Worm (Caenorhabditis elegans) whole organism, late embryonic: Measurements from ENCODE around the gene unc-98.

ENCODE experiments used
- C08G9.2 ChIP-seq: sonication (generic microtip); optimal IDR thresholded peaks from 2 replicates; lab custom pipeline; 2016; ENCODE audit warnings: mild to moderate bottlenecking, missing genetic modification characterization, moderate library complexity, missing compliant biosample characterization
- K02D7.2 ChIP-seq: sonication (generic microtip); optimal IDR thresholded peaks from 2 replicates; lab custom pipeline; 2017; ENCODE audit warnings: mild to moderate bottlenecking, missing genetic modification characterization, missing compliant biosample characterization
- K09A11.1 ChIP-seq: sonication (generic microtip); optimal IDR thresholded peaks from 2 replicates; lab custom pipeline; 2017; ENCODE audit warnings: antibody characterized with exemption, mild to moderate bottlenecking, missing genetic modification characterization, missing compliant biosample characterization; ENCODE audit not compliant: insufficient read depth
- T23F11.4 ChIP-seq: fragments of 200-800 bp; sonication (Bioruptor generic); optimal IDR thresholded peaks from 2 replicates; lab custom pipeline; 2018; ENCODE audit warnings: mild to moderate bottlenecking, missing genetic modification characterization, missing compliant biosample characterization
- ceh-14 ChIP-seq: sonication (generic microtip); optimal IDR thresholded peaks from 2 replicates; lab custom pipeline; 2016; ENCODE audit warnings: missing genotype, missing genetic modification characterization, missing compliant biosample characterization
- ceh-18 ChIP-seq: sonication (generic microtip); optimal IDR thresholded peaks from 2 replicates; lab custom pipeline; 2016; ENCODE audit warnings: missing genetic modification characterization, missing compliant biosample characterization
- ceh-2 ChIP-seq: sonication (generic microtip); optimal IDR thresholded peaks from 2 replicates; lab custom pipeline; 2016; ENCODE audit warnings: missing genotype, missing genetic modification characterization, missing compliant biosample characterization
- ceh-30 ChIP-seq: fragments of 150-350 bp; optimal IDR thresholded peaks from 2 replicates; lab custom pipeline; 2014; ENCODE audit warnings: missing biosample characterization, missing genetic modification characterization
- ceh-31 ChIP-seq: sonication (generic microtip); optimal IDR thresholded peaks from 2 replicates; lab custom pipeline; 2016; ENCODE audit warnings: missing genetic modification characterization, missing compliant biosample characterization
- ceh-34 ChIP-seq: sonication (generic microtip); optimal IDR thresholded peaks from 2 replicates; lab custom pipeline; 2016; ENCODE audit warnings: mild to moderate bottlenecking, missing genetic modification characterization, missing compliant biosample characterization
- ceh-6 ChIP-seq: fragments of 200-800 bp; sonication (Bioruptor generic); optimal IDR thresholded peaks from 2 replicates; lab custom pipeline; 2018; ENCODE audit warnings: mild to moderate bottlenecking, missing genetic modification characterization, missing compliant biosample characterization
- che-1 ChIP-seq: sonication (generic microtip); optimal IDR thresholded peaks from 2 replicates; lab custom pipeline; 2016; ENCODE audit warnings: mild to moderate bottlenecking, missing genetic modification characterization, missing compliant biosample characterization
- dmd-4 ChIP-seq: sonication (generic microtip); optimal IDR thresholded peaks from 2 replicates; lab custom pipeline; 2016; ENCODE audit warnings: borderline replicate concordance, missing genetic modification characterization, missing compliant biosample characterization
- dve-1 ChIP-seq: sonication (generic microtip); optimal IDR thresholded peaks from 2 replicates; lab custom pipeline; 2017; ENCODE audit warnings: antibody characterized with exemption, mild to moderate bottlenecking, missing genetic modification characterization, missing compliant biosample characterization
- elt-4 ChIP-seq: sonication (generic microtip); optimal IDR thresholded peaks from 2 replicates; lab custom pipeline; 2016; ENCODE audit warnings: missing genetic modification characterization, missing compliant biosample characterization
- eyg-1 ChIP-seq: sonication (generic microtip); optimal IDR thresholded peaks from 2 replicates; lab custom pipeline; 2016; ENCODE audit warnings: missing genotype, missing genetic modification characterization, missing compliant biosample characterization
- fkh-10 ChIP-seq: fragments of 150-350 bp; optimal IDR thresholded peaks from 2 replicates; lab custom pipeline; 2014; ENCODE audit warnings: missing biosample characterization, missing genetic modification reagents, missing genetic modification characterization
- gmeb-2 ChIP-seq: sonication (generic microtip); optimal IDR thresholded peaks from 2 replicates; lab custom pipeline; 2016; ENCODE audit warnings: missing genetic modification characterization, inconsistent platforms, missing compliant biosample characterization
- hlh-30 ChIP-seq: sonication (generic microtip); optimal IDR thresholded peaks from 2 replicates; lab custom pipeline; 2017; ENCODE audit warnings: antibody characterized with exemption, missing genetic modification characterization, missing compliant biosample characterization; ENCODE audit not compliant: insufficient read depth
- lin-11 ChIP-seq: fragments of 200-800 bp; sonication (Bioruptor generic); optimal IDR thresholded peaks from 2 replicates; lab custom pipeline; 2018; ENCODE audit warnings: mild to moderate bottlenecking, missing genetic modification characterization, missing compliant biosample characterization
- nfya-1 ChIP-seq: sonication (generic microtip); optimal IDR thresholded peaks from 2 replicates; lab custom pipeline; 2017; ENCODE audit warnings: missing genetic modification characterization, mild to moderate bottlenecking, missing compliant biosample characterization, antibody characterized with exemption, moderate library complexity
- nhr-232 ChIP-seq: sonication (generic microtip); optimal IDR thresholded peaks from 2 replicates; lab custom pipeline; 2016; ENCODE audit warnings: missing genetic modification characterization, missing compliant biosample characterization
- npax-4 ChIP-seq: sonication (generic microtip); optimal IDR thresholded peaks from 2 replicates; lab custom pipeline; 2016; ENCODE audit warnings: missing genetic modification characterization, missing compliant biosample characterization
- pag-3 ChIP-seq: sonication (generic microtip); optimal IDR thresholded peaks from 2 replicates; lab custom pipeline; 2016; ENCODE audit warnings: missing compliant biosample characterization, missing genetic modification characterization, borderline replicate concordance
- pax-1 ChIP-seq: fragments of 150-350 bp; optimal IDR thresholded peaks from 2 replicates; lab custom pipeline; 2014; ENCODE audit warnings: missing biosample characterization, missing genetic modification characterization
- pha-2 ChIP-seq: sonication (generic microtip); optimal IDR thresholded peaks from 2 replicates; lab custom pipeline; 2017; ENCODE audit warnings: mild to moderate bottlenecking, missing genetic modification characterization, missing compliant biosample characterization
- pha-4 ChIP-seq: fragments of 150-350 bp; optimal IDR thresholded peaks from 2 replicates; lab custom pipeline; 2018; ENCODE audit warnings: missing biosample characterization, missing genetic modification reagents, missing genetic modification characterization
- pqm-1 ChIP-seq: sonication (generic microtip); optimal IDR thresholded peaks from 2 replicates; lab custom pipeline; 2016; ENCODE audit warnings: missing genetic modification characterization, missing compliant biosample characterization
- pros-1 ChIP-seq: fragments of 150-350 bp; optimal IDR thresholded peaks from 2 replicates; lab custom pipeline; 2014; ENCODE audit warnings: missing biosample characterization, missing genetic modification reagents, missing genetic modification characterization
- sox-2 ChIP-seq: fragments of 200-800 bp; sonication (Bioruptor generic); IDR thresholded peaks from 2 replicates; pipeline ENCODE4 v1.3.6; 2022; ENCODE audit warnings: missing genetic modification reagents, missing genetic modification characterization, missing compliant biosample characterization
- syd-9 ChIP-seq: sonication (generic microtip); optimal IDR thresholded peaks from 2 replicates; lab custom pipeline; 2016; ENCODE audit warnings: mild to moderate bottlenecking, missing genetic modification characterization, moderate library complexity, missing compliant biosample characterization
- ttx-3 ChIP-seq: sonication (generic microtip); optimal IDR thresholded peaks from 2 replicates; lab custom pipeline; 2016; ENCODE audit warnings: missing genetic modification reagents, missing genetic modification characterization, missing compliant biosample characterization
- unc-42 ChIP-seq: sonication (generic microtip); optimal IDR thresholded peaks from 2 replicates; lab custom pipeline; 2016; ENCODE audit warnings: missing genotype, missing genetic modification characterization, missing compliant biosample characterization
- unc-86 ChIP-seq: sonication (generic microtip); optimal IDR thresholded peaks from 2 replicates; lab custom pipeline; 2016; ENCODE audit warnings: missing genetic modification characterization, missing compliant biosample characterization
- ztf-16 ChIP-seq: sonication (generic microtip); optimal IDR thresholded peaks from 2 replicates; lab custom pipeline; 2017; ENCODE audit warnings: missing genetic modification characterization, missing compliant biosample characterization

Gene unc-98

DNA sequence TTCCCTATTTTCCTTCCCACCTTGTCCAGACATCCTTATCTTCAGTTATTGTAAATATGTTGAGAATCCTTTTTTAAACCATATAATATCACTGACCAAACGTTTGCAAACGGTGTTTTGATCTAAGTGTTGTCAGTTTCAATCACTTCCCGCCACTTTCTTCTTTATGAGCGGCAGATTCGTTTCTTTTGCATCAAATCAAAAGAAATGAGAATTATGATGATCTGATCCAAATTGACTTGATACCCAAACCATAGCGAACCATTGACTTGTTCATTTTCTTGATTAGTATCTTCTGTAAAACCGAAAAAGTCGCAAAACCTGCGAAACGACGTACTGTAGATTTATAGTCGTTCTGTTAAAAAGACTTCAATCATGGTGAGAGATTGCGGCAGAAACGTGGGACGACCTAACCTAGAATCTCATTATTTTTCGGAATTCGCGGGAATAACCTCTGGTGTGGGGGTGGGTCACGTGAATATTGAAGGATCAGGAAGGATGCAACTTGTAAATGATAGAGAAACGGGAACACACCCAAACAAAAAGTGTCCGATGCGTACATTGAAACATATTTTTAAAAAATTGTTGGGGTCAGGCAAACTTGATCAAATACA, 20.6 kb upstream of the unc-98 start:
- TF ChIP-seq sox-2 (GFP tag; lab: Robert Waterston, UW) (no peak), pros-1 (no peak), nhr-232 (tag; lab: Kevin White, UChicago) (no peak), hlh-30 (tag; lab: Kevin White, UChicago) (no peak), elt-4 (tag; lab: Kevin White, UChicago) (no peak), ceh-14 (tag; lab: Kevin White, UChicago) (no peak), pax-1 (tag; lab: Kevin White, UChicago) (no peak), dve-1 (tag; lab: Kevin White, UChicago) (no peak), eyg-1 (tag; lab: Kevin White, UChicago) (no peak), ceh-6 (no peak), ceh-2 (tag; lab: Kevin White, UChicago) (no peak), K02D7.2 (tag; lab: Kevin White, UChicago) (no peak), ceh-30 (tag; lab: Kevin White, UChicago) (no peak), fkh-10 (GFP tag; lab: Kevin White, UChicago) (no peak), unc-42 (tag; lab: Kevin White, UChicago) (no peak), che-1 (tag; lab: Kevin White, UChicago) (no peak), C08G9.2 (tag; lab: Kevin White, UChicago) (no peak), pha-4 (tag; lab: Kevin White, UChicago) (no peak), ceh-18 (tag; lab: Kevin White, UChicago) (no peak), T23F11.4 (no peak)
- TF ChIP-seq, all 69 proteins: peak for 0

DNA sequence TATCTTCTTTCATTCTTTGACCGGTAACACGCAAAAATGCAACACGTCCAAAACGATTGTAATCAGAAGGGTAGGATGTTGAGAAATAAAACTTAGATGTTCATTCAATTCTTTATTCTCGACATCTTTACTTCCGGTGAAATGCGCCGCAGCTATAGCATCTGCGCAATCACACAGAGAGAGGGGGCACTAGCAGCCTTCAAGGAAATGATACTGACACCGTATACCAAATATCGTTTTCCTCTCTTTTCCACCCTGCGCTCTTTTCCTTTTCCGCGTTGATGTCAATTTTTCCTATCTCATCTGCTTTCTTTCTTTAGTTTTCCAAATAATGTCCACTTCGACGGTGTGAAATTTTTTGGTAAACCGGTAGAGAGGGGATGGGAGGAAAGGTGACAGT, 17.3 kb upstream of the unc-98 start:
- TF ChIP-seq ceh-34 (no peak), ztf-16 (tag; lab: Kevin White, UChicago) (no peak), K09A11.1 (tag; lab: Kevin White, UChicago) (no peak), lin-11 (no peak), syd-9 (tag; lab: Kevin White, UChicago) (no peak), unc-86 (no peak), dmd-4 (tag; lab: Kevin White, UChicago) (no peak), ceh-31 (tag; lab: Kevin White, UChicago) (no peak), ttx-3 (tag; lab: Kevin White, UChicago) (no peak), pha-2 (tag; lab: Kevin White, UChicago) (no peak), pqm-1 (tag; lab: Kevin White, UChicago) (no peak)

DNA sequence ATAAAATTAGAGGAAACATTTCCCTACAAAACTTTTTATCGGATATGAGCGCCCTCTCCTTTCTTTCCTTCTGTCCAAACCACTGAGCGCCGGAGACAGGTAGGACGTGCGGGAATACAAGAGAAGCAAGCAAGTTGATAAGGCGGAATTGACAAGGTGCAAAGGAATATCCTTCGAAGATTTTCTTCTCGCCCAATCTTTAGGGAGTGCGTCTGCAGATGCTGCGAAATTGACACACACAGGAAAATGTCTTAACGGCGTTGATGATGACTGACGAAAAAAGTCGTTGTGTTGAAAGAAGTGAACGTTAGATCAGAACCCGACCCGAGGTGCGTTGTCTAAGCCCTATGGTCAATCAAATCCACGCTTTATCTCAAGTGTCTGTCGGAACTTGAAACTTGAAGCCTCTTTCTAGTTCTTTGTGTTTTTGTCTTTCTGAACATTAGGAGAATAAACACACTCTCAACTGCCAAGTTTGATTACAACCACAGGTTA, 14.4 kb upstream of the unc-98 start:
- TF ChIP-seq pag-3 (no peak), gmeb-2 (no peak), K09A11.1 (tag; lab: Kevin White, UChicago) (no peak), npax-4 (no peak), nfya-1 (tag; lab: Kevin White, UChicago) (no peak)

DNA sequence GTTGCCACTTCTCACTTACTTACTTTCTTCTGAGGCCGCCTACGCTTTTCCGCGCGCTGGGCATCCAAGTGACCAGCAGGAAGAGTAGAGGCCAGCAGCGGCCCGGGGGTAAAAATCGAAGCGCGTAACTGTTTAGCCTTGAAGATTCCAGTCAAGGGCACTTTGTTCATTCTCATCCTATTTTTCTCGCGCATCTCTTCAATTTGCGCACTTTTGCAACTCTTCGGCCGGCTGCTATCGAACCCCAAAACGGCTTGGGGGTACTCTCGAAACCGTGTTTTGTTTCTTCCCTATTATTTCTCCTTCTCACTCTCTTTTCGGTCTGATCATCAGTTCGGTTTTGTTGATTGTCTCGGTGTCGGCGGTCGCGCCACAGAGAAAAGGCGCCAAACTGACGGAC, 13.2 kb upstream of the unc-98 start:
- TF ChIP-seq C08G9.2 (tag; lab: Kevin White, UChicago) = peak; percentile 29
- no peak for TF ChIP-seq eyg-1 (tag; lab: Kevin White, UChicago)
